Worm (Caenorhabditis elegans) whole organism, mixed stage, embryonic: ENCODE results near the gene clec-169.

Experiments
- elt-1 ChIP-seq: sonication (generic microtip); optimal IDR thresholded peaks from 2 replicates; lab custom pipeline; 2017; ENCODE audit warnings: missing genetic modification characterization, mild to moderate bottlenecking, missing compliant biosample characterization, antibody characterized with exemption, moderate library complexity, borderline replicate concordance; ENCODE audit not compliant: insufficient read depth
- lin-13 ChIP-seq: fragments of 150-350 bp; optimal IDR thresholded peaks from 2 replicates; lab custom pipeline; 2014; ENCODE audit warnings: missing biosample characterization, missing genetic modification characterization
- lsy-2 ChIP-seq: fragments of 150-350 bp; optimal IDR thresholded peaks from 2 replicates; lab custom pipeline; 2014; ENCODE audit warnings: missing biosample characterization, missing genetic modification characterization
- mab-5 ChIP-seq: fragments of 150-350 bp; optimal IDR thresholded peaks from 2 replicates; lab custom pipeline; 2014; ENCODE audit warnings: missing biosample characterization, missing genetic modification characterization
- nhr-12 ChIP-seq: fragments of 150-350 bp; optimal IDR thresholded peaks from 2 replicates; lab custom pipeline; 2014; ENCODE audit warnings: missing biosample characterization, missing genetic modification characterization
- nhr-237 ChIP-seq: fragments of 150-350 bp; optimal IDR thresholded peaks from 2 replicates; lab custom pipeline; 2014; ENCODE audit warnings: missing biosample characterization, missing genetic modification characterization
- nhr-76 ChIP-seq: sonication (generic microtip); optimal IDR thresholded peaks from 2 replicates; lab custom pipeline; 2017; ENCODE audit warnings: missing biosample characterization, missing genetic modification characterization
- pha-4 ChIP-seq: fragments of 150-350 bp; optimal IDR thresholded peaks from 2 replicates; lab custom pipeline; 2018; ENCODE audit warnings: missing biosample characterization, missing genetic modification reagents, missing genetic modification characterization
- unc-62 ChIP-seq: fragments of 150-350 bp; optimal IDR thresholded peaks from 2 replicates; lab custom pipeline; 2014; ENCODE audit warnings: missing biosample characterization, missing genetic modification reagents, missing genetic modification characterization
- ztf-11 ChIP-seq: fragments of 150-350 bp; optimal IDR thresholded peaks from 2 replicates; lab custom pipeline; 2014; ENCODE audit warnings: missing biosample characterization, missing genetic modification characterization

ce11 chrIV:1213192-1213591 is 47.9 kb upstream of the clec-169 start:
- TF ChIP-seq nhr-76 (no peak), mab-5 (tag; lab: Kevin White, UChicago) (no peak), pha-4 (tag; lab: Kevin White, UChicago) (no peak), lin-13 (no peak), nhr-237 (tag; lab: Kevin White, UChicago) (no peak), lsy-2 (no peak), ztf-11 (tag; lab: Kevin White, UChicago) (no peak), nhr-12 (tag; lab: Kevin White, UChicago) (no peak), unc-62 (no peak), elt-1 (tag; lab: Kevin White, UChicago) (no peak)
